Worm (Caenorhabditis elegans) whole organism, L4 larva: Measurements from ENCODE around the gene F17E9.4.
"Not testable (repeated sequence)": the region's sequence is repeated elsewhere in the genome, so short reads cannot be mapped to it uniquely, and the experiment has no call there.

Experiments used
- F10B5.3 ChIP-seq: sonication (generic microtip); optimal IDR thresholded peaks from 2 replicates; lab custom pipeline; 2016; ENCODE audit warnings: mild to moderate bottlenecking, missing genetic modification characterization, missing compliant biosample characterization
- R02D3.7 ChIP-seq: fragments of 150-350 bp; sonication (generic microtip); optimal IDR thresholded peaks from 3 replicates; lab custom pipeline; 2014; ENCODE audit warnings: missing biosample characterization, missing genetic modification characterization
- Y48G9A.11 ChIP-seq: fragments of 200-800 bp; sonication (Bioruptor generic); IDR thresholded peaks from 2 replicates; pipeline ENCODE4 v1.3.6; 2022; ENCODE audit warnings: missing genetic modification reagents, missing genetic modification characterization, missing compliant biosample characterization
- ZK337.2 ChIP-seq: fragments of 200-800 bp; sonication (Bioruptor generic); IDR thresholded peaks from 2 replicates; pipeline ENCODE4 v1.3.6; 2022; ENCODE audit warnings: missing genetic modification reagents, missing genetic modification characterization, missing compliant biosample characterization
- aha-1 ChIP-seq: fragments of 150-350 bp; peaks from one replicate; lab custom pipeline; 2014; ENCODE audit warnings: missing biosample characterization, missing genetic modification characterization
- ama-1 ChIP-seq: fragments of 150-350 bp; optimal IDR thresholded peaks from 2 replicates; lab custom pipeline; 2014; ENCODE audit warnings: inconsistent platforms, mixed read lengths
- arid-1 ChIP-seq: fragments of 200-800 bp; sonication (Bioruptor generic); conservative IDR thresholded peaks from 2 replicates; pipeline ENCODE4 v1.3.6; 2022; ENCODE audit warnings: missing genetic modification reagents, missing genetic modification characterization, missing compliant biosample characterization
- ceh-32 ChIP-seq: sonication (generic microtip); optimal IDR thresholded peaks from 2 replicates; lab custom pipeline; 2016; ENCODE audit warnings: mild to moderate bottlenecking, missing genetic modification characterization, missing compliant biosample characterization; ENCODE audit not compliant: poor library complexity
- cey-2 ChIP-seq: sonication (generic microtip); optimal IDR thresholded peaks from 3 replicates; lab custom pipeline; 2017; ENCODE audit warnings: missing genetic modification characterization, mild to moderate bottlenecking, missing compliant biosample characterization, antibody characterized with exemption, borderline replicate concordance; ENCODE audit not compliant: insufficient read depth
- ctbp-1 ChIP-seq: fragments of 200-800 bp; sonication (Bioruptor generic); IDR thresholded peaks from 2 replicates; pipeline ENCODE4 v1.3.6; 2022; ENCODE audit warnings: missing genetic modification reagents, missing genetic modification characterization, missing compliant biosample characterization
- daf-12 ChIP-seq: fragments of 150-350 bp; optimal IDR thresholded peaks from 2 replicates; lab custom pipeline; 2014; ENCODE audit warnings: missing biosample characterization, missing genetic modification reagents, missing genetic modification characterization
- daf-16 ChIP-seq, 3 experiments: sonication (generic microtip); optimal IDR thresholded peaks; 2 replicates each; lab custom pipeline; 2016 to 2017; ENCODE audit warnings: missing genetic modification characterization in 3 of 3, missing genetic modification reagents in 3 of 3, mild to moderate bottlenecking in 2 of 3, missing compliant biosample characterization in 2 of 3, missing biosample characterization in 1 of 3, moderate library complexity in 1 of 3
- daf-19 ChIP-seq: fragments of 200-800 bp; sonication (Bioruptor generic); conservative IDR thresholded peaks from 2 replicates; pipeline ENCODE4 v1.3.6; 2022; ENCODE audit warnings: missing genetic modification characterization, missing compliant biosample characterization
- dmd-8 ChIP-seq: fragments of 200-800 bp; sonication (Bioruptor generic); IDR thresholded peaks from 2 replicates; pipeline ENCODE4 v1.3.6; 2022; ENCODE audit warnings: missing genetic modification characterization, missing compliant biosample characterization
- fkh-10 ChIP-seq: fragments of 150-350 bp; optimal IDR thresholded peaks from 2 replicates; lab custom pipeline; 2014; ENCODE audit warnings: missing biosample characterization, missing genetic modification reagents, missing genetic modification characterization
- hlh-11 ChIP-seq: fragments of 200-800 bp; sonication (Bioruptor generic); optimal IDR thresholded peaks from 2 replicates; lab custom pipeline; 2018; ENCODE audit warnings: mild to moderate bottlenecking, missing genetic modification characterization, missing compliant biosample characterization
- lin-13 ChIP-seq: fragments of 150-350 bp; optimal IDR thresholded peaks from 2 replicates; lab custom pipeline; 2014; ENCODE audit warnings: missing biosample characterization, missing genetic modification reagents, missing genetic modification characterization
- lin-38 ChIP-seq: fragments of 200-800 bp; sonication (Bioruptor generic); IDR thresholded peaks from 2 replicates; pipeline ENCODE4 v1.3.6; 2022; ENCODE audit warnings: missing genetic modification reagents, missing genetic modification characterization, missing compliant biosample characterization
- lin-39 ChIP-seq: fragments of 150-350 bp; optimal IDR thresholded peaks from 2 replicates; lab custom pipeline; 2014; ENCODE audit warnings: missing biosample characterization, missing genetic modification reagents, missing genetic modification characterization
- lir-3 ChIP-seq: sonication (generic microtip); optimal IDR thresholded peaks from 2 replicates; lab custom pipeline; 2016; ENCODE audit warnings: mild to moderate bottlenecking, missing genetic modification characterization, missing compliant biosample characterization
- nhr-111 ChIP-seq: fragments of 200-800 bp; sonication (Bioruptor generic); optimal IDR thresholded peaks from 2 replicates; lab custom pipeline; 2018; ENCODE audit warnings: mild to moderate bottlenecking, missing genetic modification characterization, missing compliant biosample characterization
- nhr-237 ChIP-seq: sonication (generic microtip); optimal IDR thresholded peaks from 2 replicates; lab custom pipeline; 2017; ENCODE audit warnings: missing biosample characterization, missing genetic modification characterization
- nhr-25 ChIP-seq: sonication (generic microtip); optimal IDR thresholded peaks from 2 replicates; lab custom pipeline; 2017; ENCODE audit warnings: missing genetic modification characterization, mild to moderate bottlenecking, missing compliant biosample characterization, antibody characterized with exemption, moderate library complexity, borderline replicate concordance; ENCODE audit not compliant: insufficient read depth
- nhr-28 ChIP-seq: fragments of 150-350 bp; optimal IDR thresholded peaks from 2 replicates; lab custom pipeline; 2014; ENCODE audit warnings: missing biosample characterization, missing genetic modification characterization
- nhr-41 ChIP-seq: fragments of 200-800 bp; sonication (Bioruptor generic); IDR thresholded peaks from 2 replicates; pipeline ENCODE4 v1.3.6; 2022; ENCODE audit warnings: missing genetic modification reagents, missing genetic modification characterization, missing compliant biosample characterization
- nhr-48 ChIP-seq: sonication (generic microtip); optimal IDR thresholded peaks from 2 replicates; lab custom pipeline; 2016; ENCODE audit warnings: mild to moderate bottlenecking, missing genetic modification characterization, missing compliant biosample characterization
- nhr-6 ChIP-seq: fragments of 150-350 bp; optimal IDR thresholded peaks from 2 replicates; lab custom pipeline; 2014; ENCODE audit warnings: missing biosample characterization, missing genetic modification characterization
- pha-4 ChIP-seq, 2 experiments: fragments of 150-350 bp in 1 of 2; fragments of 200-800 bp in 1 of 2; sonication (Bioruptor generic) in 1 of 2; IDR thresholded peaks in 1 of 2; optimal IDR thresholded peaks in 1 of 2; 2 replicates each; pipeline versions ENCODE4 v1.3.6 to Lab custom; 2014 to 2022; ENCODE audit warnings: missing genetic modification characterization in 2 of 2, missing genetic modification reagents in 2 of 2, missing biosample characterization in 1 of 2, missing compliant biosample characterization in 1 of 2
- pqm-1 ChIP-seq: sonication (generic microtip); optimal IDR thresholded peaks from 2 replicates; lab custom pipeline; 2017; ENCODE audit warnings: missing biosample characterization, missing genetic modification characterization
- saeg-2 ChIP-seq: fragments of 200-800 bp; sonication (Bioruptor generic); IDR thresholded peaks from 2 replicates; pipeline ENCODE4 v1.3.6; 2022; ENCODE audit warnings: missing genetic modification reagents, missing genetic modification characterization, missing compliant biosample characterization
- sdz-12 ChIP-seq: fragments of 200-800 bp; sonication (Bioruptor generic); optimal IDR thresholded peaks from 2 replicates; lab custom pipeline; 2018; ENCODE audit warnings: mild to moderate bottlenecking, missing genetic modification characterization, missing compliant biosample characterization
- set-16 ChIP-seq: fragments of 200-800 bp; sonication (Bioruptor generic); IDR thresholded peaks from 2 replicates; pipeline ENCODE4 v1.3.6; 2022; ENCODE audit warnings: missing genetic modification reagents, missing genetic modification characterization, missing compliant biosample characterization
- skn-1 ChIP-seq: fragments of 150-350 bp; optimal IDR thresholded peaks from 2 replicates; lab custom pipeline; 2014; ENCODE audit warnings: missing biosample characterization, missing genetic modification characterization
- snpc-4 ChIP-seq: fragments of 150-350 bp; optimal IDR thresholded peaks from 2 replicates; lab custom pipeline; 2014; ENCODE audit warnings: missing biosample characterization, missing genetic modification characterization
- spr-1 ChIP-seq: sonication (generic microtip); optimal IDR thresholded peaks from 2 replicates; lab custom pipeline; 2016; ENCODE audit warnings: mild to moderate bottlenecking, missing genetic modification characterization, missing compliant biosample characterization
- tra-1 ChIP-seq: fragments of 200-800 bp; sonication (Bioruptor generic); IDR thresholded peaks from 2 replicates; pipeline ENCODE4 v1.3.6; 2022; ENCODE audit warnings: missing genetic modification reagents, missing genetic modification characterization, missing compliant biosample characterization
- unc-39 ChIP-seq: sonication (generic microtip); optimal IDR thresholded peaks from 2 replicates; lab custom pipeline; 2017; ENCODE audit warnings: missing biosample characterization, missing genetic modification characterization
- zfp-2 ChIP-seq: sonication (generic microtip); optimal IDR thresholded peaks from 2 replicates; lab custom pipeline; 2016; ENCODE audit warnings: mild to moderate bottlenecking, missing genetic modification characterization, missing compliant biosample characterization
- zip-2 ChIP-seq: fragments of 150-350 bp; optimal IDR thresholded peaks from 2 replicates; lab custom pipeline; 2014; ENCODE audit warnings: missing biosample characterization, missing genetic modification characterization

Gene F17E9.4

ce11 chrIV:8352036-8352435 lies 3.9 kb downstream of the F17E9.4 start, which contains the start of gene F17E9.16:
Gene F17E9.16, plus strand, starts transcription at chrIV:8352336.
- TF ChIP-seq lin-13 (GFP tag; lab: Kevin White, UChicago); daf-19 (GFP tag; lab: Robert Waterston, UW); lir-3: not testable (repeated sequence)

- TF ChIP-seq nhr-237 (tag; lab: Kevin White, UChicago) = no peak
- TF ChIP-seq nhr-111 = no peak
- TF ChIP-seq pqm-1 (tag; lab: Kevin White, UChicago) = no peak
- no peak for TF ChIP-seq ceh-32 (tag; lab: Kevin White, UChicago)
- no peak for TF ChIP-seq saeg-2 (GFP tag; lab: Robert Waterston, UW)
- TF ChIP-seq Y48G9A.11 = no peak
- no peak for TF ChIP-seq pha-4 (GFP tag; IDR thresholded peaks at IDR 0.05; lab: Robert Waterston, UW)
- no peak for TF ChIP-seq pha-4 (tag; optimal IDR thresholded peaks at IDR 0.05; lab: Kevin White, UChicago)
- no peak for TF ChIP-seq F10B5.3 (tag; lab: Kevin White, UChicago)
- TF ChIP-seq nhr-6 (tag; lab: Kevin White, UChicago) = no peak
- TF ChIP-seq skn-1 (tag; lab: Kevin White, UChicago) = no peak
- TF ChIP-seq R02D3.7 (tag; lab: Kevin White, UChicago) = no peak
Measured at ce11 chrIV:8354572-8354971, 6.4 kb downstream of the F17E9.4 start, which contains the start of gene F17E9.3. Gene F17E9.3, plus strand, starts transcription at chrIV:8354872.

- no peak for TF ChIP-seq unc-39 (tag; lab: Kevin White, UChicago)
- TF ChIP-seq daf-12 (tag; lab: Kevin White, UChicago) = no peak
- no peak for TF ChIP-seq nhr-41 (GFP tag; lab: Robert Waterston, UW)
- TF ChIP-seq fkh-10 (GFP tag; lab: Kevin White, UChicago) = no peak
- no peak for TF ChIP-seq cey-2 (tag; lab: Kevin White, UChicago)
- no peak for TF ChIP-seq skn-1 (tag; lab: Kevin White, UChicago)
- TF ChIP-seq lin-39 (tag; lab: Kevin White, UChicago) = no peak
- no peak for TF ChIP-seq hlh-11 (tag; lab: Kevin White, UChicago)
- TF ChIP-seq nhr-25 (tag; lab: Kevin White, UChicago) = no peak
- TF ChIP-seq snpc-4 (tag; lab: Kevin White, UChicago) = no peak
- TF ChIP-seq, all 104 proteins: peak for 0
Measured at ce11 chrIV:8355592-8355991, 7.4 kb downstream of the F17E9.4 start, which contains the start of the genes F17E9.2 and col-116. Gene F17E9.2, plus strand, starts transcription at chrIV:8355892. Gene col-116, plus strand, starts transcription at chrIV:8355906.

- TF ChIP-seq set-16 (peak; percentile 76; the same call in 1 of the 2 replicates), ama-1 (lab: Kevin White, UChicago) (no peak)
Measured at ce11 chrIV:8357299-8357698, 9.1 kb downstream of the F17E9.4 start.

ce11 chrIV:8358492-8358891 lies 10.3 kb downstream of the F17E9.4 start, which contains the start of gene D2096.13:
Gene D2096.13, minus strand, starts transcription at chrIV:8358592.
- TF ChIP-seq arid-1 (GFP tag; lab: Robert Waterston, UW) (no peak), aha-1 (peak; percentile 35)

ce11 chrIV:8359716-8360407 lies 11.7 kb downstream of the F17E9.4 start, which contains the start of gene D2096.5:
Gene D2096.5, minus strand, starts transcription at chrIV:8359766.
- no peak for TF ChIP-seq spr-1
- TF ChIP-seq ctbp-1 (GFP tag; lab: Robert Waterston, UW) = no peak
- TF ChIP-seq lin-13 (GFP tag; lab: Kevin White, UChicago) = no peak
- no peak for TF ChIP-seq lin-38
- TF ChIP-seq zfp-2 (tag; lab: Kevin White, UChicago) = no peak
- no peak for TF ChIP-seq snpc-4 (tag; lab: Kevin White, UChicago)
- no peak for TF ChIP-seq unc-39 (tag; lab: Kevin White, UChicago)
- no peak for TF ChIP-seq lin-39 (tag; lab: Kevin White, UChicago)
- TF ChIP-seq pha-4 (GFP tag; IDR thresholded peaks at IDR 0.05; lab: Robert Waterston, UW) = no peak
- TF ChIP-seq pha-4 (tag; optimal IDR thresholded peaks at IDR 0.05; lab: Kevin White, UChicago) = peak; percentile 29
- no peak for TF ChIP-seq nhr-48 (tag; lab: Kevin White, UChicago)
- TF ChIP-seq ZK337.2 = no peak
- no peak for TF ChIP-seq tra-1 (GFP tag; lab: Robert Waterston, UW)
- TF ChIP-seq daf-16 (GFP tag; optimal IDR thresholded peaks at IDR 0.05; lab: Kevin White, UChicago) = no peak
- peak; percentile 44 for TF ChIP-seq daf-16 (tag; optimal IDR thresholded peaks at IDR 0.05; lab: Kevin White, UChicago)
- no peak for TF ChIP-seq dmd-8
- peak; percentile 29 for TF ChIP-seq nhr-28 (tag; lab: Kevin White, UChicago)
- no peak for TF ChIP-seq zip-2
- TF ChIP-seq sdz-12 = no peak
